Worm (Caenorhabditis elegans): ENCODE results near the gene nekl-4.

ce11 chrIII:5495168-5495567 lies 22.2 kb downstream of the nekl-4 start, which contains the start of gene R02F2.8:
- TF ChIP-seq snpc-4 (tag; optimal IDR thresholded peaks at IDR 0.05) (no peak), unc-39 (tag; optimal IDR thresholded peaks at IDR 0.05) (no peak), lsy-2 (tag; optimal IDR thresholded peaks at IDR 0.05) (no peak), blmp-1 (tag; optimal IDR thresholded peaks at IDR 0.05) (no peak), lin-13 (tag; optimal IDR thresholded peaks at IDR 0.05) (no peak), nhr-237 (tag; optimal IDR thresholded peaks at IDR 0.05) (no peak)

Measured in whole organism, mixed stage, embryonic.